Worm (Caenorhabditis elegans) whole organism, L3 larva: ENCODE results near the gene ldh-1.

Source experiments
- R02D3.7 ChIP-seq: fragments of 150-350 bp; optimal IDR thresholded peaks from 2 replicates; lab custom pipeline; 2014; ENCODE audit warnings: missing biosample characterization, missing genetic modification characterization
- ZK546.5 ChIP-seq: sonication (generic microtip); optimal IDR thresholded peaks from 2 replicates; lab custom pipeline; 2017; ENCODE audit warnings: missing biosample characterization, missing genetic modification characterization
- aly-2 ChIP-seq: fragments of 150-350 bp; optimal IDR thresholded peaks from 2 replicates; lab custom pipeline; 2014; ENCODE audit warnings: missing biosample characterization, missing genetic modification characterization
- ama-1 ChIP-seq: fragments of 150-350 bp; optimal IDR thresholded peaks from 2 replicates; lab custom pipeline; 2018
- ceh-16 ChIP-seq: sonication (generic microtip); optimal IDR thresholded peaks from 2 replicates; lab custom pipeline; 2017; ENCODE audit warnings: missing biosample characterization, missing genetic modification characterization
- ceh-28 ChIP-seq: fragments of 150-350 bp; optimal IDR thresholded peaks from 2 replicates; lab custom pipeline; 2014; ENCODE audit warnings: missing biosample characterization, missing genetic modification reagents, missing genetic modification characterization
- ceh-82 ChIP-seq: fragments of 150-350 bp; optimal IDR thresholded peaks from 2 replicates; lab custom pipeline; 2014; ENCODE audit warnings: missing biosample characterization, missing genetic modification characterization
- ceh-9 ChIP-seq: sonication (generic microtip); optimal IDR thresholded peaks from 2 replicates; lab custom pipeline; 2018; ENCODE audit warnings: missing biosample characterization, missing genetic modification characterization
- daf-12 ChIP-seq: fragments of 150-350 bp; optimal IDR thresholded peaks from 2 replicates; lab custom pipeline; 2014; ENCODE audit warnings: missing biosample characterization, missing genetic modification reagents, missing genetic modification characterization
- egl-27 ChIP-seq: sonication (generic microtip); optimal IDR thresholded peaks from 4 replicates; lab custom pipeline; 2017; ENCODE audit warnings: missing biosample characterization, missing genetic modification reagents, missing genetic modification characterization
- egl-5 ChIP-seq: fragments of 150-350 bp; optimal IDR thresholded peaks from 2 replicates; lab custom pipeline; 2017; ENCODE audit warnings: missing biosample characterization, missing genetic modification reagents, missing genetic modification characterization, inconsistent platforms
- elt-1 ChIP-seq: fragments of 150-350 bp; optimal IDR thresholded peaks from 2 replicates; lab custom pipeline; 2014; ENCODE audit warnings: missing biosample characterization, missing genetic modification characterization
- elt-2 ChIP-seq: sonication (generic microtip); optimal IDR thresholded peaks from 2 replicates; lab custom pipeline; 2016; ENCODE audit warnings: missing genetic modification reagents, mild to moderate bottlenecking, missing genetic modification characterization, missing compliant biosample characterization
- elt-3 ChIP-seq, 3 experiments: fragments of 150-350 bp in 1 of 3; sonication (generic microtip) in 2 of 3; optimal IDR thresholded peaks; 2 replicates in 2 of 3; 4 replicates in 1 of 3; lab custom pipeline; 2014 to 2017; ENCODE audit warnings: missing biosample characterization in 3 of 3, missing genetic modification characterization in 3 of 3
- eor-1 ChIP-seq, 2 experiments: fragments of 150-350 bp; optimal IDR thresholded peaks; 2 replicates each; lab custom pipeline; 2014 to 2018; ENCODE audit warnings: missing biosample characterization in 2 of 2, missing genetic modification characterization in 2 of 2
- fkh-10 ChIP-seq: sonication (generic microtip); optimal IDR thresholded peaks from 2 replicates; lab custom pipeline; 2017; ENCODE audit warnings: missing biosample characterization, missing genetic modification reagents, missing genetic modification characterization
- fkh-2 ChIP-seq: fragments of 150-350 bp; optimal IDR thresholded peaks from 2 replicates; lab custom pipeline; 2014; ENCODE audit warnings: missing biosample characterization, missing genetic modification reagents, missing genetic modification characterization
- fos-1 ChIP-seq: fragments of 150-350 bp; optimal IDR thresholded peaks from 2 replicates; lab custom pipeline; 2014; ENCODE audit warnings: missing biosample characterization, missing genetic modification characterization
- hmg-11 ChIP-seq: sonication (generic microtip); optimal IDR thresholded peaks from 2 replicates; lab custom pipeline; 2016; ENCODE audit warnings: missing genetic modification characterization, missing compliant biosample characterization
- jun-1 ChIP-seq: fragments of 150-350 bp; optimal IDR thresholded peaks from 2 replicates; lab custom pipeline; 2014; ENCODE audit warnings: missing biosample characterization, missing genetic modification reagents, missing genetic modification characterization
- lin-15B ChIP-seq: fragments of 150-350 bp; optimal IDR thresholded peaks from 2 replicates; lab custom pipeline; 2014; ENCODE audit warnings: missing biosample characterization, missing genetic modification characterization
- lin-39 ChIP-seq: fragments of 150-350 bp; optimal IDR thresholded peaks from 2 replicates; lab custom pipeline; 2018; ENCODE audit warnings: missing biosample characterization, missing genetic modification reagents, missing genetic modification characterization
- lsy-12 ChIP-seq: sonication (generic microtip); optimal IDR thresholded peaks from 2 replicates; lab custom pipeline; 2016; ENCODE audit warnings: mild to moderate bottlenecking, missing genetic modification characterization, missing compliant biosample characterization
- mdl-1 ChIP-seq: fragments of 150-350 bp; optimal IDR thresholded peaks from 2 replicates; lab custom pipeline; 2014; ENCODE audit warnings: missing biosample characterization, missing genetic modification characterization
- nfya-1 ChIP-seq: sonication (generic microtip); optimal IDR thresholded peaks from 2 replicates; lab custom pipeline; 2017; ENCODE audit warnings: missing genetic modification characterization, mild to moderate bottlenecking, missing compliant biosample characterization, antibody characterized with exemption, moderate library complexity; ENCODE audit not compliant: insufficient read depth
- nhr-11 ChIP-seq: fragments of 150-350 bp; optimal IDR thresholded peaks from 2 replicates; lab custom pipeline; 2014; ENCODE audit warnings: missing biosample characterization, missing genetic modification characterization
- nhr-12 ChIP-seq: fragments of 150-350 bp; optimal IDR thresholded peaks from 2 replicates; lab custom pipeline; 2014; ENCODE audit warnings: missing biosample characterization, missing genetic modification characterization
- nhr-23 ChIP-seq: fragments of 150-350 bp; optimal IDR thresholded peaks from 2 replicates; lab custom pipeline; 2014; ENCODE audit warnings: missing biosample characterization, missing genetic modification reagents, missing genetic modification characterization
- nhr-25 ChIP-seq: sonication (generic microtip); optimal IDR thresholded peaks from 2 replicates; lab custom pipeline; 2017; ENCODE audit warnings: missing biosample characterization, missing genetic modification characterization
- nhr-28 ChIP-seq: fragments of 150-350 bp; optimal IDR thresholded peaks from 2 replicates; lab custom pipeline; 2014; ENCODE audit warnings: missing biosample characterization, missing genetic modification characterization
- nhr-67 ChIP-seq: fragments of 150-350 bp; optimal IDR thresholded peaks from 2 replicates; lab custom pipeline; 2014; ENCODE audit warnings: missing biosample characterization, missing genetic modification characterization
- nhr-76 ChIP-seq: fragments of 150-350 bp; sonication (generic microtip); optimal IDR thresholded peaks from 5 replicates; lab custom pipeline; 2014; ENCODE audit warnings: missing biosample characterization, missing genetic modification characterization
- nhr-77 ChIP-seq: fragments of 150-350 bp; optimal IDR thresholded peaks from 2 replicates; lab custom pipeline; 2014; ENCODE audit warnings: missing biosample characterization, missing genetic modification characterization
- pha-4 ChIP-seq: fragments of 150-350 bp; optimal IDR thresholded peaks from 2 replicates; lab custom pipeline; 2014; ENCODE audit warnings: missing biosample characterization, missing genetic modification reagents, missing genetic modification characterization
- sea-2 ChIP-seq: fragments of 150-350 bp; sonication (generic microtip); optimal IDR thresholded peaks from 4 replicates; lab custom pipeline; 2014; ENCODE audit warnings: missing biosample characterization, missing genetic modification reagents, missing genetic modification characterization
- skn-1 ChIP-seq: fragments of 150-350 bp; optimal IDR thresholded peaks from 2 replicates; lab custom pipeline; 2014; ENCODE audit warnings: missing biosample characterization, missing genetic modification characterization
- snpc-4 ChIP-seq: fragments of 150-350 bp; optimal IDR thresholded peaks from 2 replicates; lab custom pipeline; 2014; ENCODE audit warnings: missing biosample characterization, missing genetic modification characterization
- tbx-2 ChIP-seq: sonication (generic microtip); optimal IDR thresholded peaks from 2 replicates; lab custom pipeline; 2016; ENCODE audit warnings: mild to moderate bottlenecking, missing genetic modification characterization, missing compliant biosample characterization
- unc-39 ChIP-seq: sonication (generic microtip); optimal IDR thresholded peaks from 4 replicates; lab custom pipeline; 2017; ENCODE audit warnings: missing biosample characterization, missing genetic modification characterization
- unc-62 ChIP-seq: fragments of 150-350 bp; sonication (generic microtip); optimal IDR thresholded peaks from 4 replicates; lab custom pipeline; 2014; ENCODE audit warnings: missing biosample characterization, missing genetic modification reagents, missing genetic modification characterization
- zag-1 ChIP-seq: fragments of 150-350 bp; optimal IDR thresholded peaks from 2 replicates; lab custom pipeline; 2014; ENCODE audit warnings: missing biosample characterization, missing genetic modification characterization
- ztf-11 ChIP-seq: fragments of 150-350 bp; optimal IDR thresholded peaks from 2 replicates; lab custom pipeline; 2014; ENCODE audit warnings: missing biosample characterization, missing genetic modification characterization
- ztf-4 ChIP-seq: fragments of 150-350 bp; optimal IDR thresholded peaks from 2 replicates; lab custom pipeline; 2014; ENCODE audit warnings: missing biosample characterization, missing genetic modification characterization

ldh-1 gene

DNA sequence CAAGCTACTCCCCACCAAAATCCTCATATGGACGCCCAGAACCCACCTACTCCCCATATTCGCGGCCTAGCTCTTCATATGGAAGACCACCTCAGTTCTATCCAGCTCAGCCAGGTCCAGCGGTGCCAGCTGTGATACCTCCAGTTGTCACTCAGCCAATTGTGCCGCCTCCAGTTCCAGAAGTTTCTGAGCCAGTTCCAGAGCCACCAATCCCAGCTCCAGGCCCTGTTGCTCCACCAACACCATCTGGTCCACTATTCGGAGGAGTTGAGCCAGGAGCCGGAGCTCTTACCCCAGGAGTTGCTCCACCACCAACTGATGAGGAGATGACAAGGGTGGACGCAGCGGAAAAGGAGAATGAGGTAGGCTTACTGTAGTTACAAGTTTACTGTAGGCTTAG, 2.4 kb upstream of the ldh-1 start:
- TF ChIP-seq snpc-4 (tag; lab: Kevin White, UChicago) = no peak
- no peak for TF ChIP-seq pha-4 (tag; lab: Kevin White, UChicago)
- TF ChIP-seq nhr-12 = no peak
- no peak for TF ChIP-seq fkh-2 (tag; lab: Kevin White, UChicago)
- TF ChIP-seq ztf-4 (tag; lab: Kevin White, UChicago) = no peak
- TF ChIP-seq zag-1 (tag; lab: Kevin White, UChicago) = no peak
- no peak for TF ChIP-seq egl-27 (tag; lab: Kevin White, UChicago)
- no peak for TF ChIP-seq nhr-77 (tag; lab: Kevin White, UChicago)

- no peak for TF ChIP-seq nhr-28 (tag; lab: Kevin White, UChicago)
- TF ChIP-seq fos-1 (tag; lab: Kevin White, UChicago) = no peak
- no peak for TF ChIP-seq egl-5 (tag; lab: Kevin White, UChicago)
- no peak for TF ChIP-seq ztf-4 (tag; lab: Kevin White, UChicago)
- no peak for TF ChIP-seq eor-1 (tag; optimal IDR thresholded peaks at IDR 0.05; lab: Kevin White, UChicago)
These were observed 1.8 kb upstream of the ldh-1 start for ce11 chrII:11722164-11722563.

DNA sequence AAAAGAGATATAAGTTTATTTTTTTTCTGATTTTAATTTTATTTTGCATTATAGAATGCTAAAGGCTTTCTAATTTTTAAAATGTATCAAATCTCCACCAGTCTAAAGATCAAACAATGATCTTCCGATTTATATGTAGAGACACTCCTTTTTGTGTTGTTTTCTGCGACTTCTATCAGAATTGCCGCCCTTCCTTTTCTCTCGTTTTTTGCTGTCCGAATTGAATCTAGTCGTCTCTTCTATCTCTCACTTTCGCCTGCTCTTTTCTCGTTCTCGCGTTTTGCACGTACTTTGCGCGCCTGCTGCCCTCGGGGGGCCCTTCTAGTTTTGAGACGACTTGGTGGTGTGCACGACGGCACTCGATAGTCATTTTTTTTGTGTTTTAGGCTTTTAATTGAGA, 358 bp downstream of the ldh-1 start:
- TF ChIP-seq nfya-1 (peak; percentile 68), snpc-4 (tag; lab: Kevin White, UChicago) (no peak), lin-15B (tag; lab: Kevin White, UChicago) (peak; percentile 20), egl-27 (tag; lab: Kevin White, UChicago) (no peak), nhr-11 (no peak), lin-39 (peak; percentile 75), hmg-11 (tag; lab: Kevin White, UChicago) (peak; percentile 26), fkh-10 (GFP tag; lab: Kevin White, UChicago) (peak; percentile 51), egl-5 (tag; lab: Kevin White, UChicago) (no peak), ceh-82 (no peak), pha-4 (tag; lab: Kevin White, UChicago) (peak; percentile 15), ceh-9 (tag; lab: Kevin White, UChicago) (no peak), nhr-25 (tag; lab: Kevin White, UChicago) (no peak)

DNA sequence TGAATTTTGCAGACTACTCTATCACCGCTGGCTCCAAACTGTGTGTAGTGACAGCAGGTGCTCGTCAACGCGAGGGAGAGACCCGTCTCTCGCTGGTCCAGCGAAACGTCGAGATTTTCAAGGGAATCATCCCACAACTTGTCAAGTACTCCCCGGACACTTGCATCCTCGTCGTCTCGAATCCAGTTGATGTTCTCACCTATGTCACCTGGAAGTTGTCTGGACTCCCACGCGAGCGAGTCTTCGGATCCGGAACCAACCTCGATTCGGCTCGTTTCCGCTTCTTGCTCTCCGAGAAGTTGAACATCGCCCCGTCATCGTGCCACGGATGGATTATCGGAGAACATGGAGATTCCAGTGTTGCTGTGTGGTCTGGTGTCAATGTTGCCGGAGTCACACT, 1.6 kb downstream of the ldh-1 start:
- TF ChIP-seq snpc-4 (tag; lab: Kevin White, UChicago) (no peak), eor-1 (tag; optimal IDR thresholded peaks at IDR 0.05; lab: Kevin White, UChicago) (no peak), lsy-12 (no peak), fkh-10 (GFP tag; lab: Kevin White, UChicago) (no peak), ama-1 (lab: Kevin White, UChicago) (no peak), nhr-25 (tag; lab: Kevin White, UChicago) (no peak), nhr-23 (tag; lab: Kevin White, UChicago) (no peak), ceh-16 (tag; lab: Kevin White, UChicago) (no peak), sea-2 (GFP tag; lab: Kevin White, UChicago) (no peak), elt-1 (tag; lab: Kevin White, UChicago) (no peak), unc-62 (GFP tag; lab: Kevin White, UChicago) (no peak), nhr-67 (no peak), ztf-4 (tag; lab: Kevin White, UChicago) (no peak), mdl-1 (tag; lab: Kevin White, UChicago) (no peak), ztf-11 (tag; lab: Kevin White, UChicago) (no peak), skn-1 (no peak), nfya-1 (no peak), ceh-9 (tag; lab: Kevin White, UChicago) (no peak), tbx-2 (tag; lab: Kevin White, UChicago) (no peak)

DNA sequence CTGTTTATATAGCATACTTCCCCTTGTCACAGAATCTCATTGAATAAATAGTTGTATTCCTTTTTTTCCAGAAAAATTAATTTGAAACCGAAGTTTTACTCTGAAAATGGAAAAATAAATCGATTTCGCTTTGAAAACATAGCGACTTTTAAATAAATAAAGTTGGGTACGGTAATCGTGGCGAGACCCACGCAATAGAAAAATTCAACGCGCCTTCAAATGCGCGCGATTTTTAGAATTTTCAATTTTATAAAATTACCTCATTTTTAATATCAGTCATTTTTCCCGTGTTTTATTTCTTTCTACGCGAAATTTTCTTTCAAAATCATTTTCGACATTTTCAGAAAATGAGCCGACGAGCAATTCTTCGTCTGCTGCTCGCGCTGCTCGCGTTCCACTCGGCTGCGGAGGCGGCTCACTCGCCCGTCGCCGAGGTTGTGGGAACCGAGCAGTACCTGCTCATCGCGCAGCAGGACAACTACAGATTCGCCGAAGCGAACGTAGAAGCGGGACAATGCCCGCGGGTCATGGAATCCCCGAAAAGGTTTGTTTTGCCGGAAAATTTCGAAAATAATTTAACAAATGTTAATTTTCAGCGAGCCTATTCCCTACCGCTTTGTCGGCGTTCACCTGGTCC, 2.6 kb downstream of the ldh-1 start, which contains the start of gene F13D12.5:
TSS of gene F13D12.5 (plus strand) at position 345 of the 637 bp plus-strand sequence.
- TF ChIP-seq ceh-9 (tag; lab: Kevin White, UChicago) = no peak
- no peak for TF ChIP-seq elt-2 (tag; lab: Kevin White, UChicago)
- no peak for TF ChIP-seq ZK546.5
- no peak for TF ChIP-seq daf-12 (tag; lab: Kevin White, UChicago)
- no peak for TF ChIP-seq unc-39 (tag; lab: Kevin White, UChicago)
- TF ChIP-seq tbx-2 (tag; lab: Kevin White, UChicago) = no peak
- TF ChIP-seq pha-4 (tag; lab: Kevin White, UChicago) = no peak
- TF ChIP-seq jun-1 (tag; lab: Kevin White, UChicago) = no peak
- no peak for TF ChIP-seq nhr-76
- TF ChIP-seq fkh-10 (GFP tag; lab: Kevin White, UChicago) = no peak
- TF ChIP-seq egl-27 (tag; lab: Kevin White, UChicago) = no peak
- no peak for TF ChIP-seq nhr-28 (tag; lab: Kevin White, UChicago)
- TF ChIP-seq ceh-28 = no peak
- no peak for TF ChIP-seq nhr-11
- no peak for TF ChIP-seq elt-3 (tag; optimal IDR thresholded peaks at IDR 0.05; lab: Kevin White, UChicago)
- TF ChIP-seq aly-2 (tag; lab: Kevin White, UChicago) = no peak
- no peak for TF ChIP-seq R02D3.7 (tag; lab: Kevin White, UChicago)
- TF ChIP-seq lin-39 = no peak
- no peak for TF ChIP-seq ztf-11 (tag; lab: Kevin White, UChicago)
- TF ChIP-seq skn-1 = no peak
